Fruit fly (Drosophila melanogaster): Measurements from ENCODE around the gene CG9525.

The CG9525 gene

dm6 chr2L:8997285-8997684 lies 35.1 kb upstream of the CG9525 start, which contains the start of the genes alien and CG18661 (continued):
- TF ChIP-seq CG10321 (GFP tag; IDR thresholded peaks at IDR 0.05) = peak; percentile 66
- TF ChIP-seq caup (GFP tag; optimal IDR thresholded peaks at IDR 0.05; ENCODE audit: severe bottlenecking) = peak; percentile 82
- peak; percentile 49 for TF ChIP-seq Sox100B (GFP tag; optimal IDR thresholded peaks at IDR 0.05)
- TF ChIP-seq CG11085 (GFP tag; IDR thresholded peaks at IDR 0.05) = peak; percentile 86
- no peak for TF ChIP-seq odd (GFP tag; optimal IDR thresholded peaks at IDR 0.05)
- TF ChIP-seq luna (GFP tag; optimal IDR thresholded peaks at IDR 0.05) = peak; percentile 94
- peak; percentile 51 for TF ChIP-seq org-1 (GFP tag; optimal IDR thresholded peaks at IDR 0.05)
- TF ChIP-seq bowl (GFP tag; IDR thresholded peaks at IDR 0.05) = peak; percentile 92
- TF ChIP-seq da (GFP tag; optimal IDR thresholded peaks at IDR 0.05) = peak; percentile 30
- TF ChIP-seq CkIIα-i1 (GFP tag; IDR thresholded peaks at IDR 0.05) = 0 out of 2 replicates have a peak, but pooled peaks have one; percentile 64
- TF ChIP-seq jigr1 (GFP tag; IDR thresholded peaks at IDR 0.05) = peak; percentile 97
- TF ChIP-seq Ada2b (GFP tag; IDR thresholded peaks at IDR 0.05) = peak; percentile 96
- TF ChIP-seq HLH54F (GFP tag; optimal IDR thresholded peaks at IDR 0.05) = peak; percentile 82
- peak; percentile 94 for TF ChIP-seq CG11456 (GFP tag; IDR thresholded peaks at IDR 0.05)
- peak; percentile 83 for TF ChIP-seq Nf-YA (GFP tag; IDR thresholded peaks at IDR 0.05)
- peak; percentile 83 for TF ChIP-seq pho (GFP tag; optimal IDR thresholded peaks at IDR 0.05)
- peak; percentile 82 for TF ChIP-seq pb (GFP tag; optimal IDR thresholded peaks at IDR 0.05)
- peak; percentile 82 to 87 for TF ChIP-seq Hr51 (GFP tag; optimal IDR thresholded peaks at IDR 0.05)
- no peak for TF ChIP-seq prd (optimal IDR thresholded peaks at IDR 0.05)
- peak; percentile 95 for TF ChIP-seq prd (GFP tag; IDR thresholded peaks at IDR 0.05)
- peak; percentile 72 for TF ChIP-seq lab (GFP tag; optimal IDR thresholded peaks at IDR 0.05)
- peak; percentile 44 for TF ChIP-seq CTCF (GFP tag; optimal IDR thresholded peaks at IDR 0.05)
- no peak for TF ChIP-seq CG31388 (GFP tag; optimal IDR thresholded peaks at IDR 0.05)
- no peak for TF ChIP-seq lbe (GFP tag; optimal IDR thresholded peaks at IDR 0.05)
- peak; percentile 98 for TF ChIP-seq ranshi (GFP tag; IDR thresholded peaks at IDR 0.05)
- TF ChIP-seq CG13296 (GFP tag; optimal IDR thresholded peaks at IDR 0.05) = peak; percentile 0
- peak; percentile 87 for TF ChIP-seq jing (GFP tag; optimal IDR thresholded peaks at IDR 0.05)
- peak; percentile 80; the same call in 2 of the 3 replicates for TF ChIP-seq CG6175 (GFP tag; IDR thresholded peaks at IDR 0.05)
- peak; percentile 88 for TF ChIP-seq al (GFP tag; IDR thresholded peaks at IDR 0.05)
- peak; percentile 83 for TF ChIP-seq Hmr (GFP tag; optimal IDR thresholded peaks at IDR 0.05)
- TF ChIP-seq Dll (GFP tag; IDR thresholded peaks at IDR 0.05; ENCODE audit: partially characterized antibody) = peak; percentile 70
- peak; percentile 91 for TF ChIP-seq p53 (GFP tag; optimal IDR thresholded peaks at IDR 0.05)
- peak; percentile 95 for TF ChIP-seq CG1024 (GFP tag; IDR thresholded peaks at IDR 0.05)
- TF ChIP-seq CG7963 (GFP tag; IDR thresholded peaks at IDR 0.05; ENCODE audit: partially characterized antibody) = no peak
- peak; percentile 88 for TF ChIP-seq CG33213 (GFP tag; optimal IDR thresholded peaks at IDR 0.05)
- no peak for TF ChIP-seq TFAM (GFP tag; optimal IDR thresholded peaks at IDR 0.05)
- TF ChIP-seq Optix (GFP tag; IDR thresholded peaks at IDR 0.05) = peak; percentile 95
- peak; percentile 79 for TF ChIP-seq ind (GFP tag; optimal IDR thresholded peaks at IDR 0.05)
- no peak for TF ChIP-seq CG3407 (GFP tag; optimal IDR thresholded peaks at IDR 0.05)
- TF ChIP-seq zen (tag; optimal IDR thresholded peaks at IDR 0.05) = peak; percentile 66
- peak; percentile 95 for TF ChIP-seq pum (GFP tag; optimal IDR thresholded peaks at IDR 0.05)
- peak; percentile 99 for TF ChIP-seq Myb (GFP tag; optimal IDR thresholded peaks at IDR 0.05)
- TF ChIP-seq Eip74EF (GFP tag; optimal IDR thresholded peaks at IDR 0.05) = no peak
- TF ChIP-seq hbn (GFP tag; IDR thresholded peaks at IDR 0.05; ENCODE audit: partially characterized antibody) = no peak
- no peak for TF ChIP-seq tap (tag; optimal IDR thresholded peaks at IDR 0.05)
- TF ChIP-seq vnd (GFP tag; IDR thresholded peaks at IDR 0.05; ENCODE audit: partially characterized antibody) = peak; percentile 60; the same call in 2 of the 3 replicates
- no peak for TF ChIP-seq CG6854 (GFP tag; optimal IDR thresholded peaks at IDR 0.05)
- no peak for TF ChIP-seq CG4360 (GFP tag; IDR thresholded peaks at IDR 0.05)
- TF ChIP-seq CG15269 (tag; optimal IDR thresholded peaks at IDR 0.05) = peak; percentile 50
- peak; percentile 46 for TF ChIP-seq NK7.1 (GFP tag; optimal IDR thresholded peaks at IDR 0.05)
- TF ChIP-seq Mad (GFP tag; optimal IDR thresholded peaks at IDR 0.05) = peak; percentile 64
- peak; percentile 93 for TF ChIP-seq slou (GFP tag; optimal IDR thresholded peaks at IDR 0.05)

Data from whole organism, embryonic.